Worm (Caenorhabditis elegans) whole organism, L3 larva: ENCODE measurements around the gene col-34.

Source experiments
- egl-27 ChIP-seq: sonication (generic microtip); optimal IDR thresholded peaks from 4 replicates; lab custom pipeline; 2017; ENCODE audit warnings: missing biosample characterization, missing genetic modification reagents, missing genetic modification characterization
- lin-39 ChIP-seq: fragments of 150-350 bp; optimal IDR thresholded peaks from 2 replicates; lab custom pipeline; 2018; ENCODE audit warnings: missing biosample characterization, missing genetic modification reagents, missing genetic modification characterization
- mml-1 ChIP-seq: fragments of 150-350 bp; sonication (generic microtip); optimal IDR thresholded peaks from 3 replicates; lab custom pipeline; 2014; ENCODE audit warnings: missing biosample characterization, missing genetic modification characterization
- tbx-2 ChIP-seq: sonication (generic microtip); optimal IDR thresholded peaks from 2 replicates; lab custom pipeline; 2016; ENCODE audit warnings: mild to moderate bottlenecking, missing genetic modification characterization, missing compliant biosample characterization
- unc-62 ChIP-seq: fragments of 150-350 bp; sonication (generic microtip); optimal IDR thresholded peaks from 4 replicates; lab custom pipeline; 2014; ENCODE audit warnings: missing biosample characterization, missing genetic modification reagents, missing genetic modification characterization
- ztf-4 ChIP-seq: fragments of 150-350 bp; optimal IDR thresholded peaks from 2 replicates; lab custom pipeline; 2014; ENCODE audit warnings: missing biosample characterization, missing genetic modification characterization

ce11 chrIV:4236671-4237070 is 7.7 kb downstream of the col-34 start:
- no peak for TF ChIP-seq egl-27
- TF ChIP-seq mml-1 (tag; lab: Kevin White, UChicago) = no peak
- no peak for TF ChIP-seq ztf-4
- TF ChIP-seq unc-62 (GFP tag; lab: Kevin White, UChicago) = no peak
- peak; percentile 46 for TF ChIP-seq tbx-2 (tag; lab: Kevin White, UChicago)
- TF ChIP-seq lin-39 = no peak
